Worm (Caenorhabditis elegans): Measurements from ENCODE around the gene C34C6.9.

C34C6.9 gene

ce11 chrII:8658835-8659234 lies 26.9 kb upstream of the C34C6.9 start, which contains the start of gene atg-10:
atg-10 (plus strand) TSS chrII:8659135.
- no peak for TF ChIP-seq klf-2 (GFP tag; conservative IDR thresholded peaks at IDR 0.05)
- no peak for TF ChIP-seq flt-1 (GFP tag; IDR thresholded peaks at IDR 0.05)
- TF ChIP-seq tab-1 (GFP tag; IDR thresholded peaks at IDR 0.05), result no peak
- TF ChIP-seq T22C8.4 (GFP tag; IDR thresholded peaks at IDR 0.05), result no peak
- no peak for TF ChIP-seq ztf-23 (GFP tag; IDR thresholded peaks at IDR 0.05)
- no peak for TF ChIP-seq ztf-29 (GFP tag; IDR thresholded peaks at IDR 0.05)
- TF ChIP-seq med-1 (GFP tag; optimal IDR thresholded peaks at IDR 0.05; ENCODE audit: insufficient read depth), result no peak
- no peak for TF ChIP-seq cog-1 (tag; optimal IDR thresholded peaks at IDR 0.05)
- TF ChIP-seq ref-1 (GFP tag; conservative IDR thresholded peaks at IDR 0.05), result no peak

- no peak for TF ChIP-seq flt-1 (GFP tag; IDR thresholded peaks at IDR 0.05)
- no peak for TF ChIP-seq ztf-29 (GFP tag; IDR thresholded peaks at IDR 0.05)
- TF ChIP-seq cog-1 (tag; optimal IDR thresholded peaks at IDR 0.05), result no peak
- no peak for TF ChIP-seq T22C8.4 (GFP tag; IDR thresholded peaks at IDR 0.05)
- no peak for TF ChIP-seq ref-1 (GFP tag; conservative IDR thresholded peaks at IDR 0.05)
These were observed 24.2 kb upstream of the C34C6.9 start, which contains the start of the genes piga-1 and eif-2Bepsilon for ce11 chrII:8661539-8661938. piga-1 (minus strand) TSS chrII:8661712. eif-2Bepsilon (plus strand) TSS chrII:8661869.

- TF ChIP-seq ref-1 (GFP tag; conservative IDR thresholded peaks at IDR 0.05) (no peak), tab-1 (GFP tag; IDR thresholded peaks at IDR 0.05) (no peak)
These were observed 21.2 kb upstream of the C34C6.9 start, which contains the start of gene etc-1 for ce11 chrII:8664533-8664932. etc-1 (plus strand) TSS chrII:8664833.

- TF ChIP-seq ztf-23 (GFP tag; IDR thresholded peaks at IDR 0.05) (no peak), flt-1 (GFP tag; IDR thresholded peaks at IDR 0.05) (no peak), T22C8.4 (GFP tag; IDR thresholded peaks at IDR 0.05) (no peak), ztf-29 (GFP tag; IDR thresholded peaks at IDR 0.05) (no peak), med-1 (GFP tag; optimal IDR thresholded peaks at IDR 0.05; ENCODE audit: insufficient read depth) (no peak), tab-1 (GFP tag; IDR thresholded peaks at IDR 0.05) (no peak), klf-2 (GFP tag; conservative IDR thresholded peaks at IDR 0.05) (no peak), cog-1 (tag; optimal IDR thresholded peaks at IDR 0.05) (no peak), ref-1 (GFP tag; conservative IDR thresholded peaks at IDR 0.05) (no peak)
These were observed 16.9 kb upstream of the C34C6.9 start for ce11 chrII:8668871-8669270.

ce11 chrII:8670835-8671234 lies 14.9 kb upstream of the C34C6.9 start:
- TF ChIP-seq flt-1 (GFP tag; IDR thresholded peaks at IDR 0.05), result no peak
- no peak for TF ChIP-seq ref-1 (GFP tag; conservative IDR thresholded peaks at IDR 0.05)
- TF ChIP-seq med-1 (GFP tag; optimal IDR thresholded peaks at IDR 0.05; ENCODE audit: insufficient read depth), result no peak
- TF ChIP-seq cog-1 (tag; optimal IDR thresholded peaks at IDR 0.05), result no peak
- TF ChIP-seq tab-1 (GFP tag; IDR thresholded peaks at IDR 0.05), result no peak
- TF ChIP-seq klf-2 (GFP tag; conservative IDR thresholded peaks at IDR 0.05), result no peak
- TF ChIP-seq T22C8.4 (GFP tag; IDR thresholded peaks at IDR 0.05), result no peak
- no peak for TF ChIP-seq ztf-29 (GFP tag; IDR thresholded peaks at IDR 0.05)
- TF ChIP-seq ztf-23 (GFP tag; IDR thresholded peaks at IDR 0.05), result no peak

ce11 chrII:8675369-8675768 lies 10.4 kb upstream of the C34C6.9 start:
- no peak for TF ChIP-seq ztf-29 (GFP tag; IDR thresholded peaks at IDR 0.05)
- no peak for TF ChIP-seq cog-1 (tag; optimal IDR thresholded peaks at IDR 0.05)
- TF ChIP-seq med-1 (GFP tag; optimal IDR thresholded peaks at IDR 0.05; ENCODE audit: insufficient read depth), result no peak
- TF ChIP-seq T22C8.4 (GFP tag; IDR thresholded peaks at IDR 0.05), result no peak
- TF ChIP-seq klf-2 (GFP tag; conservative IDR thresholded peaks at IDR 0.05), result no peak
- no peak for TF ChIP-seq ref-1 (GFP tag; conservative IDR thresholded peaks at IDR 0.05)
- no peak for TF ChIP-seq tab-1 (GFP tag; IDR thresholded peaks at IDR 0.05)
- no peak for TF ChIP-seq flt-1 (GFP tag; IDR thresholded peaks at IDR 0.05)
- no peak for TF ChIP-seq ztf-23 (GFP tag; IDR thresholded peaks at IDR 0.05)

ce11 chrII:8679799-8680198 lies 5.9 kb upstream of the C34C6.9 start:
- TF ChIP-seq ref-1 (GFP tag; conservative IDR thresholded peaks at IDR 0.05), result no peak
- no peak for TF ChIP-seq tab-1 (GFP tag; IDR thresholded peaks at IDR 0.05)
- no peak for TF ChIP-seq ztf-29 (GFP tag; IDR thresholded peaks at IDR 0.05)
- no peak for TF ChIP-seq T22C8.4 (GFP tag; IDR thresholded peaks at IDR 0.05)
- no peak for TF ChIP-seq cog-1 (tag; optimal IDR thresholded peaks at IDR 0.05)
- no peak for TF ChIP-seq ztf-23 (GFP tag; IDR thresholded peaks at IDR 0.05)
- no peak for TF ChIP-seq med-1 (GFP tag; optimal IDR thresholded peaks at IDR 0.05; ENCODE audit: insufficient read depth)
- TF ChIP-seq flt-1 (GFP tag; IDR thresholded peaks at IDR 0.05), result no peak
- no peak for TF ChIP-seq klf-2 (GFP tag; conservative IDR thresholded peaks at IDR 0.05)

- TF ChIP-seq klf-2 (GFP tag; conservative IDR thresholded peaks at IDR 0.05) (no peak), tab-1 (GFP tag; IDR thresholded peaks at IDR 0.05) (no peak), ztf-23 (GFP tag; IDR thresholded peaks at IDR 0.05) (no peak), ref-1 (GFP tag; conservative IDR thresholded peaks at IDR 0.05) (no peak), cog-1 (tag; optimal IDR thresholded peaks at IDR 0.05) (no peak), flt-1 (GFP tag; IDR thresholded peaks at IDR 0.05) (no peak), T22C8.4 (GFP tag; IDR thresholded peaks at IDR 0.05) (no peak), ztf-29 (GFP tag; IDR thresholded peaks at IDR 0.05) (no peak)
These were observed 1.8 kb upstream of the C34C6.9 start for ce11 chrII:8683933-8684332.

- TF ChIP-seq ref-1 (GFP tag; conservative IDR thresholded peaks at IDR 0.05), result no peak
- no peak for TF ChIP-seq klf-2 (GFP tag; conservative IDR thresholded peaks at IDR 0.05)
- TF ChIP-seq flt-1 (GFP tag; IDR thresholded peaks at IDR 0.05), result no peak
- TF ChIP-seq T22C8.4 (GFP tag; IDR thresholded peaks at IDR 0.05), result no peak
- no peak for TF ChIP-seq ztf-29 (GFP tag; IDR thresholded peaks at IDR 0.05)
- no peak for TF ChIP-seq cog-1 (tag; optimal IDR thresholded peaks at IDR 0.05)
These were observed 899 bp upstream of the C34C6.9 start, which contains the start of gene hgap-2 for ce11 chrII:8684824-8685223. hgap-2 (minus strand) TSS chrII:8684924.

- TF ChIP-seq tab-1 (GFP tag; IDR thresholded peaks at IDR 0.05) (no peak), T22C8.4 (GFP tag; IDR thresholded peaks at IDR 0.05) (no peak), ztf-29 (GFP tag; IDR thresholded peaks at IDR 0.05) (no peak), med-1 (GFP tag; optimal IDR thresholded peaks at IDR 0.05; ENCODE audit: insufficient read depth) (no peak), flt-1 (GFP tag; IDR thresholded peaks at IDR 0.05) (no peak), ztf-23 (GFP tag; IDR thresholded peaks at IDR 0.05) (no peak), ref-1 (GFP tag; conservative IDR thresholded peaks at IDR 0.05) (no peak), klf-2 (GFP tag; conservative IDR thresholded peaks at IDR 0.05) (no peak), cog-1 (tag; optimal IDR thresholded peaks at IDR 0.05) (no peak)
These were observed 5.7 kb downstream of the C34C6.9 start, which contains the start of gene C34C6.3 for ce11 chrII:8691344-8691960. C34C6.3 (plus strand) TSS chrII:8691910.
